Worm (Caenorhabditis elegans) whole organism, L4 larva: ENCODE data around the gene prx-5.
A peak's percentile ranks its signal among the peaks of the same experiment; 100 is the strongest.

Experiments used
- D1046.2 ChIP-seq: fragments of 200-800 bp; sonication (Bioruptor generic); IDR thresholded peaks from 2 replicates; pipeline ENCODE4 v1.3.6; 2022; ENCODE audit warnings: missing genetic modification characterization, missing compliant biosample characterization
- F10B5.3 ChIP-seq: sonication (generic microtip); optimal IDR thresholded peaks from 2 replicates; lab custom pipeline; 2016; ENCODE audit warnings: mild to moderate bottlenecking, missing genetic modification characterization, missing compliant biosample characterization
- T20F7.1 ChIP-seq: fragments of 200-800 bp; sonication (Bioruptor generic); optimal IDR thresholded peaks from 2 replicates; lab custom pipeline; 2018; ENCODE audit warnings: mild to moderate bottlenecking, missing genetic modification characterization, missing compliant biosample characterization
- T26A8.4 ChIP-seq: fragments of 200-800 bp; sonication (Bioruptor generic); IDR thresholded peaks from 2 replicates; pipeline ENCODE4 v1.3.6; 2022; ENCODE audit warnings: missing genetic modification characterization, missing compliant biosample characterization
- Y105C5A.15 ChIP-seq: fragments of 200-800 bp; sonication (Bioruptor generic); IDR thresholded peaks from 2 replicates; pipeline ENCODE4 v1.3.6; 2022; ENCODE audit warnings: missing genetic modification characterization, missing compliant biosample characterization
- Y48G9A.11 ChIP-seq: fragments of 200-800 bp; sonication (Bioruptor generic); IDR thresholded peaks from 2 replicates; pipeline ENCODE4 v1.3.6; 2022; ENCODE audit warnings: missing genetic modification reagents, missing genetic modification characterization, missing compliant biosample characterization
- Y75B8A.6 ChIP-seq: fragments of 200-800 bp; sonication (Bioruptor generic); IDR thresholded peaks from 2 replicates; pipeline ENCODE4 v1.3.6; 2022; ENCODE audit warnings: missing genetic modification reagents, missing genetic modification characterization, missing compliant biosample characterization
- ama-1 ChIP-seq: fragments of 150-350 bp; optimal IDR thresholded peaks from 2 replicates; lab custom pipeline; 2014; ENCODE audit warnings: inconsistent platforms, mixed read lengths
- ceh-20 ChIP-seq: fragments of 200-800 bp; sonication (Bioruptor generic); IDR thresholded peaks from 2 replicates; pipeline ENCODE4 v1.3.6; 2022; ENCODE audit warnings: missing genetic modification reagents, missing genetic modification characterization, missing compliant biosample characterization
- daf-12 ChIP-seq: fragments of 150-350 bp; optimal IDR thresholded peaks from 2 replicates; lab custom pipeline; 2014; ENCODE audit warnings: missing biosample characterization, missing genetic modification reagents, missing genetic modification characterization
- daf-16 ChIP-seq, 3 experiments: sonication (generic microtip); optimal IDR thresholded peaks; 2 replicates each; lab custom pipeline; 2016 to 2017; ENCODE audit warnings: missing genetic modification characterization in 3 of 3, missing genetic modification reagents in 3 of 3, mild to moderate bottlenecking in 2 of 3, missing compliant biosample characterization in 2 of 3, missing biosample characterization in 1 of 3, moderate library complexity in 1 of 3
- dmd-9 ChIP-seq: fragments of 200-800 bp; sonication (Bioruptor generic); IDR thresholded peaks from 2 replicates; pipeline ENCODE4 v1.3.6; 2022; ENCODE audit warnings: missing genetic modification reagents, missing genetic modification characterization, missing compliant biosample characterization
- fkh-10 ChIP-seq: fragments of 150-350 bp; optimal IDR thresholded peaks from 2 replicates; lab custom pipeline; 2014; ENCODE audit warnings: missing biosample characterization, missing genetic modification reagents, missing genetic modification characterization
- hif-1 ChIP-seq, 2 experiments: sonication (generic microtip); optimal IDR thresholded peaks; 2 replicates each; lab custom pipeline; 2016 to 2017; ENCODE audit warnings: missing compliant biosample characterization in 2 of 2, missing genetic modification characterization in 2 of 2, missing genetic modification reagents in 2 of 2, missing genotype in 2 of 2, mild to moderate bottlenecking in 1 of 2
- hlh-30 ChIP-seq: sonication (generic microtip); optimal IDR thresholded peaks from 2 replicates; lab custom pipeline; 2017; ENCODE audit warnings: antibody characterized with exemption, mild to moderate bottlenecking, missing genetic modification characterization, missing compliant biosample characterization; ENCODE audit not compliant: insufficient read depth
- hmg-1.1 ChIP-seq: fragments of 200-800 bp; sonication (Bioruptor generic); IDR thresholded peaks from 2 replicates; pipeline ENCODE4 v1.3.6; 2022; ENCODE audit warnings: missing genetic modification reagents, missing genetic modification characterization, missing compliant biosample characterization
- lim-7 ChIP-seq: fragments of 200-800 bp; sonication (Bioruptor generic); IDR thresholded peaks from 2 replicates; pipeline ENCODE4 v1.3.6; 2022; ENCODE audit warnings: missing genetic modification characterization, missing compliant biosample characterization
- lin-13 ChIP-seq: fragments of 150-350 bp; optimal IDR thresholded peaks from 2 replicates; lab custom pipeline; 2014; ENCODE audit warnings: missing biosample characterization, missing genetic modification reagents, missing genetic modification characterization
- lin-15B ChIP-seq: fragments of 150-350 bp; sonication (generic microtip); optimal IDR thresholded peaks from 3 replicates; lab custom pipeline; 2014; ENCODE audit warnings: missing biosample characterization, missing genetic modification characterization
- lin-29 ChIP-seq: fragments of 200-800 bp; sonication (Bioruptor generic); IDR thresholded peaks from 2 replicates; pipeline ENCODE4 v1.3.6; 2022; ENCODE audit warnings: missing genetic modification reagents, missing genetic modification characterization, missing compliant biosample characterization
- lin-38 ChIP-seq: fragments of 200-800 bp; sonication (Bioruptor generic); IDR thresholded peaks from 2 replicates; pipeline ENCODE4 v1.3.6; 2022; ENCODE audit warnings: missing genetic modification reagents, missing genetic modification characterization, missing compliant biosample characterization
- lsy-2 ChIP-seq, 2 experiments: fragments of 150-350 bp in 1 of 2; sonication (generic microtip) in 1 of 2; optimal IDR thresholded peaks; 2 replicates each; lab custom pipeline; 2014 to 2017; ENCODE audit warnings: missing biosample characterization in 2 of 2, missing genetic modification characterization in 2 of 2
- madf-5 ChIP-seq, 2 experiments: fragments of 200-800 bp; sonication (Bioruptor generic); IDR thresholded peaks; 2 replicates each; pipeline ENCODE4 v1.3.6; 2022; ENCODE audit warnings: missing compliant biosample characterization in 2 of 2, missing genetic modification characterization in 2 of 2
- mdl-1 ChIP-seq, 2 experiments: fragments of 150-350 bp in 1 of 2; sonication (generic microtip) in 1 of 2; optimal IDR thresholded peaks; 2 replicates each; lab custom pipeline; 2014 to 2017; ENCODE audit warnings: missing biosample characterization in 2 of 2, missing genetic modification characterization in 2 of 2
- mdt-29 ChIP-seq: fragments of 200-800 bp; sonication (Bioruptor generic); IDR thresholded peaks from 2 replicates; pipeline ENCODE4 v1.3.6; 2022; ENCODE audit warnings: missing genetic modification reagents, missing genetic modification characterization, missing compliant biosample characterization
- mep-1 ChIP-seq: fragments of 150-350 bp; sonication (generic microtip); optimal IDR thresholded peaks from 3 replicates; lab custom pipeline; 2014; ENCODE audit warnings: missing biosample characterization, missing genetic modification characterization
- mxl-2 ChIP-seq: fragments of 200-800 bp; sonication (Bioruptor generic); conservative IDR thresholded peaks from 2 replicates; pipeline ENCODE4 v1.3.6; 2022; ENCODE audit warnings: missing genetic modification reagents, missing genetic modification characterization, missing compliant biosample characterization
- nhr-10 ChIP-seq: fragments of 150-350 bp; optimal IDR thresholded peaks from 2 replicates; lab custom pipeline; 2014; ENCODE audit warnings: missing biosample characterization, missing genetic modification characterization
- nhr-102 ChIP-seq: sonication (generic microtip); optimal IDR thresholded peaks from 2 replicates; lab custom pipeline; 2016; ENCODE audit warnings: mild to moderate bottlenecking, missing genetic modification characterization, moderate library complexity, missing compliant biosample characterization
- nhr-11 ChIP-seq: fragments of 150-350 bp; optimal IDR thresholded peaks from 2 replicates; lab custom pipeline; 2014; ENCODE audit warnings: missing biosample characterization, missing genetic modification characterization
- nhr-28 ChIP-seq: fragments of 150-350 bp; optimal IDR thresholded peaks from 2 replicates; lab custom pipeline; 2014; ENCODE audit warnings: missing biosample characterization, missing genetic modification characterization
- nhr-42 ChIP-seq: fragments of 200-800 bp; sonication (Bioruptor generic); IDR thresholded peaks from 2 replicates; pipeline ENCODE4 v1.3.6; 2022; ENCODE audit warnings: missing genetic modification characterization, missing compliant biosample characterization
- nhr-48 ChIP-seq: sonication (generic microtip); optimal IDR thresholded peaks from 2 replicates; lab custom pipeline; 2016; ENCODE audit warnings: mild to moderate bottlenecking, missing genetic modification characterization, missing compliant biosample characterization
- pha-4 ChIP-seq, 2 experiments: fragments of 150-350 bp in 1 of 2; fragments of 200-800 bp in 1 of 2; sonication (Bioruptor generic) in 1 of 2; IDR thresholded peaks in 1 of 2; optimal IDR thresholded peaks in 1 of 2; 2 replicates each; pipeline versions ENCODE4 v1.3.6 to Lab custom; 2014 to 2022; ENCODE audit warnings: missing genetic modification characterization in 2 of 2, missing genetic modification reagents in 2 of 2, missing biosample characterization in 1 of 2, missing compliant biosample characterization in 1 of 2
- pqm-1 ChIP-seq: sonication (generic microtip); optimal IDR thresholded peaks from 2 replicates; lab custom pipeline; 2017; ENCODE audit warnings: missing biosample characterization, missing genetic modification characterization
- rbr-2 ChIP-seq: sonication (generic microtip); optimal IDR thresholded peaks from 2 replicates; lab custom pipeline; 2016; ENCODE audit warnings: missing genotype, missing genetic modification characterization, missing compliant biosample characterization
- saeg-2 ChIP-seq: fragments of 200-800 bp; sonication (Bioruptor generic); IDR thresholded peaks from 2 replicates; pipeline ENCODE4 v1.3.6; 2022; ENCODE audit warnings: missing genetic modification reagents, missing genetic modification characterization, missing compliant biosample characterization
- sdz-12 ChIP-seq: fragments of 200-800 bp; sonication (Bioruptor generic); optimal IDR thresholded peaks from 2 replicates; lab custom pipeline; 2018; ENCODE audit warnings: mild to moderate bottlenecking, missing genetic modification characterization, missing compliant biosample characterization
- skn-1 ChIP-seq: fragments of 150-350 bp; optimal IDR thresholded peaks from 2 replicates; lab custom pipeline; 2014; ENCODE audit warnings: missing biosample characterization, missing genetic modification characterization
- spr-1 ChIP-seq: sonication (generic microtip); optimal IDR thresholded peaks from 2 replicates; lab custom pipeline; 2016; ENCODE audit warnings: mild to moderate bottlenecking, missing genetic modification characterization, missing compliant biosample characterization
- unc-62 ChIP-seq, 3 experiments: fragments of 150-350 bp in 1 of 3; sonication (generic microtip); optimal IDR thresholded peaks in 2 of 3; peaks in 1 of 3; 1 replicate in 1 of 3; 2 replicates in 2 of 3; lab custom pipeline; 2014 to 2017; ENCODE audit warnings: missing biosample characterization in 3 of 3, missing genetic modification characterization in 3 of 3, missing genetic modification reagents in 3 of 3, missing genotype in 1 of 3

Gene prx-5

DNA sequence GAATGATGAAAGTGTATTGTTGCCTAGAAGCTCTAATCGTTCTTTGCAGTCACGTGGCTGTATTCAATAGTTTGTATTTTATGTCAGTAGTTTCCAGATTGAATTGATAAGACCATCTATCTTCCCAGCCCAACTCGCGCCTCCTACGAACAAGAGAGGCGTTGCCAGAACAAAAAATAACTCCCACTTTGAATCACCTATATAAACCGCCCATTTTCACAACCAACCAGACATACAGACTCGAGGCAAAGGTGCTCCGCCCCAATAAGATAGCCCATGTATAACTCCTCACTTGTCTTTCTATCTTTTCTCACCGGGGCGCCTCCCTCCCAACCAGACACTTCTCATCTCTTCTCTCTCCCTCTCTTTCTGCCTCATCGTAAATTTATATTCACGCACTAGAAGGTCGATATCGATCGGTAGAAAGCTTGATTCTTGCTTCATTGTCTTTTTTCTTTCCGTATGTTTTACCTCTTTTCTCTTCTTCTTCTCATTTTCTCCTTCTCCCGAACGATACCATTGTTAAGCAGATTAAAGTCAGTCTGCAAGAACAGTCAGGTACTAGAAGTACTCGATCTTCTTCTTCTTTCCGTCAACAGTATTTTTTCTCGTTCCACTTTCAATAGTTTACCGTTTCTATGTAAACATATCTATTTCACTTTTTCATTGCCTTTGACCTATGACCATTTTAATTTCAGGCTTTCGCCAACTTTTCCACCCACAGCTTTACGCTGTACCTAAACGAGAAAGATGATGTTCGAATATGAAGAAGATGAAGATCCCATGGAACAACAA, 39.0 kb downstream of the prx-5 start, which contains the start of gene mak-1 (continued):
- TF ChIP-seq nhr-28 (tag; lab: Kevin White, UChicago) (peak; percentile 96), Y48G9A.11 (GFP tag; lab: Robert Waterston, UW) (peak; percentile 30; the same call in 1 of the 2 replicates), hmg-1.1 (GFP tag; lab: Robert Waterston, UW) (0 out of 2 replicates have a peak, but pooled peaks have one; percentile 15), nhr-102 (tag; lab: Kevin White, UChicago) (peak; percentile 51), hif-1 (tag; optimal IDR thresholded peaks at IDR 0.05; lab: Kevin White, UChicago) (peak in 1 of 2 experiments; percentile 45), hlh-30 (tag; lab: Kevin White, UChicago) (peak; percentile 48), nhr-48 (tag; lab: Kevin White, UChicago) (peak; percentile 87), T26A8.4 (GFP tag; lab: Robert Waterston, UW) (peak; percentile 43; the same call in 1 of the 2 replicates), pqm-1 (tag; lab: Kevin White, UChicago) (peak; percentile 37), mdt-29 (GFP tag; lab: Robert Waterston, UW) (no peak), sdz-12 (GFP tag; lab: Kevin White, UChicago) (no peak), ama-1 (lab: Kevin White, UChicago) (peak; percentile 94), spr-1 (tag; lab: Kevin White, UChicago) (no peak), lin-29 (GFP tag; lab: Robert Waterston, UW) (no peak), unc-62 (GFP tag; optimal IDR thresholded peaks at IDR 0.05 in 1 of 2; lab: Kevin White, UChicago) (peak in 1 of 2 experiments; percentile 33), unc-62 (tag; optimal IDR thresholded peaks at IDR 0.05; lab: Kevin White, UChicago) (no peak), daf-12 (tag; lab: Kevin White, UChicago) (no peak), skn-1 (tag; lab: Kevin White, UChicago) (no peak), nhr-11 (tag; lab: Kevin White, UChicago) (peak; percentile 23), nhr-10 (peak; percentile 77)
- TF ChIP-seq, all 104 proteins: peak for 28

ce11 chrII:8744555-8745448, 40.2 kb downstream of the prx-5 start:
- TF ChIP-seq nhr-10 (no peak), D1046.2 (GFP tag; lab: Robert Waterston, UW) (peak; percentile 77), mep-1 (tag; lab: Kevin White, UChicago) (peak; percentile 11), madf-5 (GFP tag; IDR thresholded peaks at IDR 0.05; lab: Robert Waterston, UW) (0 out of 4 replicates have a peak, but pooled peaks of 1 of the 2 experiments have one; percentile 3), daf-16 (GFP tag; optimal IDR thresholded peaks at IDR 0.05; lab: Kevin White, UChicago) (no peak), daf-16 (tag; optimal IDR thresholded peaks at IDR 0.05; lab: Kevin White, UChicago) (peak; percentile 31), mdt-29 (GFP tag; lab: Robert Waterston, UW) (no peak; the same call in 1 of the 2 replicates), nhr-48 (tag; lab: Kevin White, UChicago) (no peak), skn-1 (tag; lab: Kevin White, UChicago) (no peak), lin-13 (GFP tag; lab: Kevin White, UChicago) (no peak), Y75B8A.6 (GFP tag; lab: Robert Waterston, UW) (0 out of 2 replicates have a peak, but pooled peaks have one; percentile 8), T20F7.1 (GFP tag; lab: Kevin White, UChicago) (peak; percentile 4), lin-38 (GFP tag; lab: Robert Waterston, UW) (peak; percentile 10; the same call in 1 of the 2 replicates), saeg-2 (no peak), dmd-9 (no peak), mxl-2 (GFP tag; lab: Robert Waterston, UW) (no peak), lim-7 (no peak), lin-15B (tag; lab: Kevin White, UChicago) (no peak), pha-4 (GFP tag; IDR thresholded peaks at IDR 0.05; lab: Robert Waterston, UW) (peak; percentile 22; the same call in 1 of the 2 replicates), pha-4 (tag; optimal IDR thresholded peaks at IDR 0.05; lab: Kevin White, UChicago) (no peak), nhr-42 (0 out of 2 replicates have a peak, but pooled peaks have one; percentile 12), ceh-20 (GFP tag; lab: Robert Waterston, UW) (no peak), Y105C5A.15 (GFP tag; lab: Robert Waterston, UW) (no peak), mdl-1 (tag; optimal IDR thresholded peaks at IDR 0.05; lab: Kevin White, UChicago) (peak; percentile 62 to 68), unc-62 (GFP tag; optimal IDR thresholded peaks at IDR 0.05 in 1 of 2; lab: Kevin White, UChicago) (peak in 1 of 2 experiments; percentile 76), unc-62 (tag; optimal IDR thresholded peaks at IDR 0.05; lab: Kevin White, UChicago) (no peak), F10B5.3 (tag; lab: Kevin White, UChicago) (no peak), lsy-2 (tag; optimal IDR thresholded peaks at IDR 0.05; lab: Kevin White, UChicago) (peak in 1 of 2 experiments; percentile 3), ama-1 (lab: Kevin White, UChicago) (peak; percentile 85), fkh-10 (GFP tag; lab: Kevin White, UChicago) (no peak), rbr-2 (tag; lab: Kevin White, UChicago) (no peak)
